Fruit fly (Drosophila melanogaster) whole organism, embryonic: ENCODE results near the gene Tango1.

ENCODE experiments used
- Aef1 ChIP-seq: fragments of 200-800 bp; sonication (Bioruptor generic); IDR thresholded peaks from 3 replicates; pipeline ENCODE4 v1.3.6; 2022; ENCODE audit warnings: missing biosample characterization, missing genetic modification characterization
- Atf6 ChIP-seq: fragments of 200-800 bp; sonication (Bioruptor generic); IDR thresholded peaks from 2 replicates; pipeline ENCODE4 v1.3.6; 2022; ENCODE audit warnings: missing biosample characterization, missing genetic modification characterization
- CG10979 ChIP-seq: fragments of 200-800 bp; sonication (Bioruptor generic); optimal IDR thresholded peaks from 2 replicates; lab custom pipeline; 2018; ENCODE audit warnings: missing biosample characterization, mild to moderate bottlenecking, missing genetic modification characterization, moderate library complexity
- CG11093 ChIP-seq: fragments of 200-800 bp; sonication (Bioruptor generic); IDR thresholded peaks from 3 replicates; pipeline ENCODE4 v1.3.6; 2022; ENCODE audit warnings: missing biosample characterization, missing genetic modification characterization
- CG15011 ChIP-seq: fragments of 200-800 bp; sonication (Bioruptor generic); optimal IDR thresholded peaks from 3 replicates; lab custom pipeline; 2018; ENCODE audit warnings: missing biosample characterization, mild to moderate bottlenecking, missing genetic modification characterization
- CG15514 ChIP-seq: fragments of 200-800 bp; sonication (Bioruptor generic); optimal IDR thresholded peaks from 3 replicates; lab custom pipeline; 2017; ENCODE audit warnings: missing biosample characterization, missing genetic modification characterization, mild to moderate bottlenecking, moderate library complexity, missing genetic modification reagents
- CG18262 ChIP-seq: fragments of 200-800 bp; optimal IDR thresholded peaks from 3 replicates; lab custom pipeline; 2019; ENCODE audit warnings: missing biosample characterization, mild to moderate bottlenecking, missing genetic modification characterization, moderate library complexity
- CG1832 ChIP-seq: fragments of 200-800 bp; sonication (Bioruptor generic); optimal IDR thresholded peaks from 2 replicates; lab custom pipeline; 2017; ENCODE audit warnings: missing biosample characterization, mild to moderate bottlenecking, missing genetic modification characterization, inconsistent platforms
- CG18599 ChIP-seq: fragments of 200-800 bp; sonication (Bioruptor generic); optimal IDR thresholded peaks from 3 replicates; lab custom pipeline; 2017; ENCODE audit warnings: missing biosample characterization, missing genetic modification characterization, mild to moderate bottlenecking, moderate library complexity, missing genetic modification reagents
- CG2199 ChIP-seq: fragments of 200-800 bp; sonication (Bioruptor generic); IDR thresholded peaks from 3 replicates; pipeline ENCODE4 v1.3.6; 2022; ENCODE audit warnings: missing biosample characterization, missing genetic modification characterization
- CG3407 ChIP-seq: fragments of 200-800 bp; sonication (Bioruptor generic); optimal IDR thresholded peaks from 2 replicates; lab custom pipeline; 2018; ENCODE audit warnings: missing biosample characterization, mild to moderate bottlenecking, missing genetic modification characterization
- CG6175 ChIP-seq: fragments of 200-800 bp; sonication (Bioruptor generic); IDR thresholded peaks from 3 replicates; pipeline ENCODE4 v1.3.6; 2022; ENCODE audit warnings: missing biosample characterization, missing genetic modification characterization
- CG6791 ChIP-seq: fragments of 200-800 bp; sonication (Bioruptor generic); IDR thresholded peaks from 3 replicates; pipeline ENCODE4 v1.3.6; 2022; ENCODE audit warnings: missing biosample characterization, missing genetic modification characterization; ENCODE audit not compliant: partially characterized antibody
- CG7987 ChIP-seq: fragments of 200-800 bp; sonication (Bioruptor generic); optimal IDR thresholded peaks from 2 replicates; lab custom pipeline; 2018; ENCODE audit warnings: missing biosample characterization, mild to moderate bottlenecking, missing genetic modification characterization, moderate library complexity
- CG8089 ChIP-seq: fragments of 200-800 bp; sonication (Bioruptor generic); optimal IDR thresholded peaks from 3 replicates; lab custom pipeline; 2016; ENCODE audit warnings: missing biosample characterization, missing genetic modification characterization
- CG8924 ChIP-seq: fragments of 200-800 bp; optimal IDR thresholded peaks from 3 replicates; lab custom pipeline; 2019; ENCODE audit warnings: missing biosample characterization, mild to moderate bottlenecking, missing genetic modification characterization, moderate library complexity
- CG9215 ChIP-seq: fragments of 200-800 bp; sonication (Bioruptor generic); IDR thresholded peaks from 2 replicates; pipeline ENCODE4 v1.3.6; 2022; ENCODE audit warnings: missing biosample characterization, missing genetic modification characterization
- D ChIP-seq, 2 experiments: fragments of 200-800 bp in 1 of 2; fragments of >200 bp in 1 of 2; sonication (Bioruptor generic) in 1 of 2; optimal IDR thresholded peaks; 2 replicates in 1 of 2; 3 replicates in 1 of 2; lab custom pipeline; 2017; ENCODE audit warnings: mild to moderate bottlenecking in 1 of 2, missing biosample characterization in 1 of 2, missing genetic modification characterization in 1 of 2, missing genetic modification reagents in 1 of 2
- Fer1 ChIP-seq: fragments of 200-800 bp; sonication (Bioruptor generic); optimal IDR thresholded peaks from 2 replicates; lab custom pipeline; 2017; ENCODE audit warnings: missing biosample characterization, mild to moderate bottlenecking, missing genetic modification characterization
- Hr51 ChIP-seq, 2 experiments: fragments of 200-800 bp; sonication (Bioruptor generic); optimal IDR thresholded peaks; 2 replicates in 1 of 2; 3 replicates in 1 of 2; lab custom pipeline; 2016 to 2018; ENCODE audit warnings: missing biosample characterization in 2 of 2, missing genetic modification characterization in 2 of 2, mild to moderate bottlenecking in 1 of 2, moderate library complexity in 1 of 2
- Lpt ChIP-seq: fragments of >200 bp; optimal IDR thresholded peaks from 2 replicates; lab custom pipeline; 2018; ENCODE audit warnings: missing biosample characterization, missing genetic modification characterization
- NK7.1 ChIP-seq: fragments of 200-800 bp; sonication (Bioruptor generic); optimal IDR thresholded peaks from 3 replicates; lab custom pipeline; 2016; ENCODE audit warnings: missing biosample characterization, missing genetic modification characterization
- Nf-YC ChIP-seq: fragments of 200-800 bp; optimal IDR thresholded peaks from 3 replicates; lab custom pipeline; 2019; ENCODE audit warnings: missing biosample characterization, mild to moderate bottlenecking, missing genetic modification characterization, moderate library complexity
- PHDP ChIP-seq: fragments of 200-800 bp; sonication (Bioruptor generic); optimal IDR thresholded peaks from 3 replicates; lab custom pipeline; 2018; ENCODE audit warnings: missing biosample characterization, mild to moderate bottlenecking, missing genetic modification characterization, moderate library complexity
- Poxn ChIP-seq: fragments of 200-800 bp; sonication (Bioruptor generic); IDR thresholded peaks from 2 replicates; pipeline ENCODE4 v1.3.6; 2022; ENCODE audit warnings: missing biosample characterization, missing genetic modification characterization
- ap ChIP-seq: fragments of 200-800 bp; sonication (Bioruptor generic); IDR thresholded peaks from 2 replicates; pipeline ENCODE4 v1.3.6; 2022; ENCODE audit warnings: missing biosample characterization, missing genetic modification characterization
- ase ChIP-seq: fragments of 200-800 bp; sonication (Bioruptor generic); IDR thresholded peaks from 3 replicates; pipeline ENCODE4 v1.3.6; 2022; ENCODE audit warnings: missing biosample characterization, missing genetic modification characterization
- az2 ChIP-seq: fragments of 200-800 bp; sonication (Bioruptor generic); optimal IDR thresholded peaks from 3 replicates; lab custom pipeline; 2016; ENCODE audit warnings: missing biosample characterization, missing genetic modification characterization
- bab2 ChIP-seq: fragments of 200-800 bp; sonication (Bioruptor generic); optimal IDR thresholded peaks from 2 replicates; lab custom pipeline; 2016; ENCODE audit warnings: missing biosample characterization, missing genetic modification characterization
- bcd ChIP-seq: fragments of 200-800 bp; sonication (Bioruptor generic); optimal IDR thresholded peaks from 2 replicates; lab custom pipeline; 2017; ENCODE audit warnings: missing biosample characterization, mild to moderate bottlenecking, missing genetic modification characterization
- caup ChIP-seq: fragments of 200-800 bp; sonication (Bioruptor generic); optimal IDR thresholded peaks from 3 replicates; lab custom pipeline; 2017; ENCODE audit warnings: missing biosample characterization, mild to moderate bottlenecking, missing genetic modification characterization, moderate library complexity; ENCODE audit not compliant: severe bottlenecking
- chn ChIP-seq: fragments of 200-800 bp; sonication (Bioruptor generic); optimal IDR thresholded peaks from 2 replicates; lab custom pipeline; 2016; ENCODE audit warnings: missing biosample characterization, missing genetic modification characterization
- dati ChIP-seq: fragments of 200-800 bp; sonication (Bioruptor generic); IDR thresholded peaks from 2 replicates; pipeline ENCODE4 v1.3.6; 2022; ENCODE audit warnings: missing biosample characterization, missing genetic modification characterization
- disco-r ChIP-seq: fragments of 200-800 bp; sonication (Bioruptor generic); optimal IDR thresholded peaks from 2 replicates; lab custom pipeline; 2016; ENCODE audit warnings: missing biosample characterization, missing genetic modification characterization
- dmrt11E ChIP-seq: fragments of 200-800 bp; sonication (Bioruptor generic); optimal IDR thresholded peaks from 3 replicates; lab custom pipeline; 2018; ENCODE audit warnings: missing biosample characterization, mild to moderate bottlenecking, missing genetic modification characterization, moderate library complexity
- eve ChIP-seq, 2 experiments: fragments of >200 bp; optimal IDR thresholded peaks; 2 replicates each; lab custom pipeline; 2017; ENCODE audit warnings: missing biosample characterization in 2 of 2, missing genetic modification characterization in 2 of 2
- gcm ChIP-seq: fragments of 200-800 bp; sonication (Bioruptor generic); optimal IDR thresholded peaks from 2 replicates; lab custom pipeline; 2019; ENCODE audit warnings: missing biosample characterization, mild to moderate bottlenecking, missing genetic modification characterization, moderate library complexity
- grn ChIP-seq: fragments of 200-800 bp; sonication (Bioruptor generic); optimal IDR thresholded peaks from 3 replicates; lab custom pipeline; 2017; ENCODE audit warnings: missing biosample characterization, missing genetic modification characterization
- gro ChIP-seq: fragments of 200-800 bp; sonication (Bioruptor generic); optimal IDR thresholded peaks from 2 replicates; lab custom pipeline; 2016; ENCODE audit warnings: missing biosample characterization, missing genetic modification characterization
- hb ChIP-seq: fragments of 200-800 bp; sonication (Bioruptor generic); IDR thresholded peaks from 3 replicates; pipeline ENCODE4 v1.3.6; 2022; ENCODE audit warnings: missing biosample characterization, missing genetic modification characterization; ENCODE audit not compliant: partially characterized antibody
- hth ChIP-seq: fragments of >200 bp; optimal IDR thresholded peaks from 2 replicates; lab custom pipeline; 2017; ENCODE audit warnings: inconsistent platforms
- klu ChIP-seq: fragments of 200-800 bp; sonication (Bioruptor generic); IDR thresholded peaks from 2 replicates; pipeline ENCODE4 v1.3.6; 2022; ENCODE audit warnings: missing biosample characterization, missing genetic modification characterization
- luna ChIP-seq: fragments of 200-800 bp; sonication (Bioruptor generic); optimal IDR thresholded peaks from 2 replicates; lab custom pipeline; 2016; ENCODE audit warnings: missing biosample characterization, missing genetic modification characterization
- pho ChIP-seq: fragments of 200-800 bp; sonication (Bioruptor generic); optimal IDR thresholded peaks from 2 replicates; lab custom pipeline; 2016; ENCODE audit warnings: missing biosample characterization, missing genetic modification characterization
- prd ChIP-seq, 3 experiments: fragments of >200 bp in 2 of 3; fragments of 200-800 bp in 1 of 3; sonication (Bioruptor generic) in 1 of 3; optimal IDR thresholded peaks in 2 of 3; IDR thresholded peaks in 1 of 3; 2 replicates in 2 of 3; 3 replicates in 1 of 3; pipeline versions ENCODE4 v1.3.6 to Lab custom; 2017 to 2022; ENCODE audit warnings: missing biosample characterization in 1 of 3, missing genetic modification characterization in 1 of 3
- salm ChIP-seq: fragments of 200-800 bp; sonication (Bioruptor generic); optimal IDR thresholded peaks from 2 replicates; lab custom pipeline; 2018; ENCODE audit warnings: missing biosample characterization, mild to moderate bottlenecking, missing genetic modification characterization
- sima ChIP-seq: fragments of 200-800 bp; sonication (Bioruptor generic); optimal IDR thresholded peaks from 2 replicates; lab custom pipeline; 2016; ENCODE audit warnings: missing biosample characterization, missing genetic modification characterization
- wor ChIP-seq: fragments of 200-800 bp; sonication (Bioruptor generic); IDR thresholded peaks from 2 replicates; pipeline ENCODE4 v1.3.6; 2022; ENCODE audit warnings: missing biosample characterization, missing genetic modification characterization
- zen2 ChIP-seq: fragments of 200-800 bp; sonication (Bioruptor generic); IDR thresholded peaks from 3 replicates; pipeline ENCODE4 v1.3.6; 2022; ENCODE audit warnings: missing biosample characterization, missing genetic modification characterization; ENCODE audit not compliant: partially characterized antibody

Gene Tango1

dm6 chr2L:6648163-6648628 lies 992 bp upstream of the Tango1 start (continued):
- TF ChIP-seq wor (GFP tag; lab: Robert Waterston, UW): peak; percentile 88
- TF ChIP-seq luna (GFP tag; lab: Kevin White, UChicago): peak; percentile 67
- TF ChIP-seq caup (GFP tag; lab: Kevin White, UChicago): peak; percentile 96
- peak; percentile 96 for TF ChIP-seq Atf6 (GFP tag; lab: Robert Waterston, UW)
- TF ChIP-seq eve (GFP tag; optimal IDR thresholded peaks at IDR 0.05; lab: Kevin White, UChicago): no peak
- peak; percentile 90 for TF ChIP-seq Aef1
- TF ChIP-seq zen2 (GFP tag; lab: Robert Waterston, UW): no peak
- TF ChIP-seq CG11093 (GFP tag; lab: Robert Waterston, UW): peak; percentile 80
- peak; percentile 71 for TF ChIP-seq Poxn (GFP tag; lab: Robert Waterston, UW)
- TF ChIP-seq CG3407 (GFP tag; lab: Kevin White, UChicago): peak; percentile 91
- TF ChIP-seq Lpt (GFP tag; lab: Kevin White, UChicago): no peak
- peak; percentile 78 for TF ChIP-seq CG7987 (GFP tag; lab: Kevin White, UChicago)
- TF ChIP-seq hth: no peak
- TF ChIP-seq CG1832 (GFP tag; lab: Kevin White, UChicago): no peak
- TF ChIP-seq gcm (GFP tag; lab: Kevin White, UChicago): peak; percentile 93
- peak; percentile 89 for TF ChIP-seq klu (GFP tag; lab: Robert Waterston, UW)
- peak; percentile 86 for TF ChIP-seq ase (GFP tag; lab: Robert Waterston, UW)
- peak; percentile 93 for TF ChIP-seq dmrt11E (tag; lab: Kevin White, UChicago)
- peak; percentile 88 for TF ChIP-seq salm (tag; lab: Kevin White, UChicago)
- peak; percentile 79 for TF ChIP-seq grn (GFP tag; lab: Kevin White, UChicago)
- TF ChIP-seq CG8924 (tag; lab: Kevin White, UChicago): peak; percentile 96
- TF ChIP-seq CG15011: peak; percentile 95
- TF ChIP-seq CG15514 (GFP tag; lab: Kevin White, UChicago): peak; percentile 90
- peak; percentile 83 for TF ChIP-seq CG8089 (GFP tag; lab: Kevin White, UChicago)
- TF ChIP-seq gro (GFP tag; lab: Kevin White, UChicago): peak; percentile 92
- TF ChIP-seq bcd (GFP tag; lab: Kevin White, UChicago): peak; percentile 96
- TF ChIP-seq disco-r (GFP tag; lab: Kevin White, UChicago): peak; percentile 75
- peak; percentile 93 for TF ChIP-seq CG9215 (GFP tag; lab: Robert Waterston, UW)
- no peak for TF ChIP-seq prd (optimal IDR thresholded peaks at IDR 0.05; lab: Kevin White, UChicago)
- peak; percentile 93 for TF ChIP-seq prd (GFP tag; IDR thresholded peaks at IDR 0.05; lab: Robert Waterston, UW)
- TF ChIP-seq CG18599 (GFP tag; lab: Kevin White, UChicago): peak; percentile 97
- TF ChIP-seq ap (GFP tag; lab: Robert Waterston, UW): peak; percentile 78
- peak; percentile 76 for TF ChIP-seq sima (GFP tag; lab: Kevin White, UChicago)
- TF ChIP-seq dati (GFP tag; lab: Robert Waterston, UW): 0 out of 2 replicates have a peak, but pooled peaks have one; percentile 29
- TF ChIP-seq hb (GFP tag; lab: Robert Waterston, UW): no peak
- TF ChIP-seq CG6791 (GFP tag; lab: Robert Waterston, UW): no peak
- TF ChIP-seq Nf-YC (tag; lab: Kevin White, UChicago): peak; percentile 89
- TF ChIP-seq PHDP: peak; percentile 96
- peak; percentile 97 for TF ChIP-seq Fer1 (GFP tag; lab: Kevin White, UChicago)
- peak; percentile 74; the same call in 2 of the 3 replicates for TF ChIP-seq CG6175 (GFP tag; lab: Robert Waterston, UW)
- TF ChIP-seq NK7.1 (GFP tag; lab: Kevin White, UChicago): peak; percentile 70
- TF ChIP-seq bab2 (GFP tag; lab: Kevin White, UChicago): peak; percentile 93
- peak; percentile 86; the same call in 1 of the 3 replicates for TF ChIP-seq CG2199 (GFP tag; lab: Robert Waterston, UW)
- peak; percentile 91 to 97 for TF ChIP-seq Hr51 (GFP tag; optimal IDR thresholded peaks at IDR 0.05; lab: Kevin White, UChicago)
- TF ChIP-seq CG10979 (tag; lab: Kevin White, UChicago): peak; percentile 93
- TF ChIP-seq D (optimal IDR thresholded peaks at IDR 0.05; lab: Kevin White, UChicago): no peak
- TF ChIP-seq D (GFP tag; optimal IDR thresholded peaks at IDR 0.05; lab: Kevin White, UChicago): peak; percentile 93
- peak; percentile 91 for TF ChIP-seq chn (GFP tag; lab: Kevin White, UChicago)
- peak; percentile 95 for TF ChIP-seq CG18262 (tag; lab: Kevin White, UChicago)
- TF ChIP-seq pho (GFP tag; lab: Kevin White, UChicago): peak; percentile 95
- peak; percentile 96 for TF ChIP-seq az2
